Fruit fly (Drosophila melanogaster) whole organism, embryonic: ENCODE results near the gene vir-1.

Experiments used
- Awh ChIP-seq: fragments of 200-800 bp; sonication (Bioruptor generic); IDR thresholded peaks from 2 replicates; pipeline ENCODE4, ENCODE4 v1.3.6; 2022; ENCODE audit warnings: missing biosample characterization, missing genetic modification characterization
- B-H1 ChIP-seq: fragments of 200-800 bp; sonication (Bioruptor generic); IDR thresholded peaks from 3 replicates; pipeline ENCODE4 v1.3.6; 2022; ENCODE audit warnings: missing biosample characterization, missing genetic modification characterization
- BtbVII ChIP-seq: fragments of 200-800 bp; sonication (Bioruptor generic); optimal IDR thresholded peaks from 3 replicates; lab custom pipeline; 2017; ENCODE audit warnings: missing biosample characterization, mild to moderate bottlenecking, missing genetic modification characterization
- CG10565 ChIP-seq: fragments of 200-800 bp; sonication (Bioruptor generic); optimal IDR thresholded peaks from 3 replicates; lab custom pipeline; 2016; ENCODE audit warnings: missing biosample characterization, mild to moderate bottlenecking, missing genetic modification characterization
- CG11093 ChIP-seq: fragments of 200-800 bp; sonication (Bioruptor generic); IDR thresholded peaks from 3 replicates; pipeline ENCODE4 v1.3.6; 2022; ENCODE audit warnings: missing biosample characterization, missing genetic modification characterization
- CG11696 ChIP-seq: fragments of 200-800 bp; sonication (Bioruptor generic); IDR thresholded peaks from 2 replicates; pipeline ENCODE4 v1.3.6; 2022; ENCODE audit warnings: missing biosample characterization, missing genetic modification characterization
- CG1233 ChIP-seq: fragments of 200-800 bp; sonication (Bioruptor generic); optimal IDR thresholded peaks from 4 replicates; lab custom pipeline; 2018; ENCODE audit warnings: missing biosample characterization, mild to moderate bottlenecking, missing genetic modification characterization
- CG13894 ChIP-seq: fragments of 200-800 bp; sonication (Bioruptor generic); optimal IDR thresholded peaks from 3 replicates; lab custom pipeline; 2018; ENCODE audit warnings: missing biosample characterization, mild to moderate bottlenecking, missing genetic modification characterization, moderate library complexity
- CG15696 ChIP-seq: fragments of 200-800 bp; sonication (Bioruptor generic); optimal IDR thresholded peaks from 2 replicates; lab custom pipeline; 2019; ENCODE audit warnings: missing biosample characterization, mild to moderate bottlenecking, missing genetic modification characterization, moderate library complexity
- CG1603 ChIP-seq: fragments of 200-800 bp; sonication (Bioruptor generic); optimal IDR thresholded peaks from 2 replicates; lab custom pipeline; 2019; ENCODE audit warnings: missing biosample characterization, mild to moderate bottlenecking, missing genetic modification characterization, moderate library complexity
- CG17912 ChIP-seq: fragments of 200-800 bp; sonication (Bioruptor generic); optimal IDR thresholded peaks from 2 replicates; lab custom pipeline; 2018; ENCODE audit warnings: missing biosample characterization, mild to moderate bottlenecking, missing genetic modification characterization
- CG18011 ChIP-seq: fragments of 200-800 bp; sonication (Bioruptor generic); optimal IDR thresholded peaks from 2 replicates; lab custom pipeline; 2017; ENCODE audit warnings: missing biosample characterization, missing genetic modification characterization, mild to moderate bottlenecking, moderate library complexity, missing genotype
- CG1832 ChIP-seq: fragments of 200-800 bp; sonication (Bioruptor generic); optimal IDR thresholded peaks from 2 replicates; lab custom pipeline; 2017; ENCODE audit warnings: missing biosample characterization, mild to moderate bottlenecking, missing genetic modification characterization, inconsistent platforms
- CG32532 ChIP-seq: fragments of 200-800 bp; sonication (Bioruptor generic); IDR thresholded peaks from 2 replicates; pipeline ENCODE4 v1.3.6; 2022; ENCODE audit warnings: missing biosample characterization, missing genetic modification characterization
- CG3995 ChIP-seq: fragments of 200-800 bp; sonication (Bioruptor generic); optimal IDR thresholded peaks from 3 replicates; lab custom pipeline; 2016; ENCODE audit warnings: missing biosample characterization, missing genetic modification characterization
- CG4360 ChIP-seq: fragments of 200-800 bp; sonication (Bioruptor generic); IDR thresholded peaks from 2 replicates; pipeline ENCODE4 v1.3.6; 2022; ENCODE audit warnings: missing biosample characterization, missing genetic modification characterization
- CG4617 ChIP-seq: fragments of 200-800 bp; sonication (Bioruptor generic); optimal IDR thresholded peaks from 3 replicates; lab custom pipeline; 2016; ENCODE audit warnings: missing biosample characterization, missing genetic modification characterization, borderline replicate concordance
- CG7556 ChIP-seq: fragments of 200-800 bp; sonication (Bioruptor generic); optimal IDR thresholded peaks from 2 replicates; lab custom pipeline; 2017; ENCODE audit warnings: missing biosample characterization, mild to moderate bottlenecking, missing genetic modification characterization
- CG8290 ChIP-seq, 3 experiments: fragments of 200-800 bp; sonication (Bioruptor generic); optimal IDR thresholded peaks; 2 replicates each; lab custom pipeline; 2016 to 2019; ENCODE audit warnings: missing biosample characterization in 3 of 3, missing genetic modification characterization in 3 of 3, mild to moderate bottlenecking in 2 of 3, moderate library complexity in 1 of 3
- Camta ChIP-seq: fragments of 200-800 bp; sonication (Bioruptor generic); optimal IDR thresholded peaks from 2 replicates; lab custom pipeline; 2016; ENCODE audit warnings: missing biosample characterization, missing genetic modification characterization
- Dp ChIP-seq: fragments of 200-800 bp; sonication (Bioruptor generic); optimal IDR thresholded peaks from 2 replicates; lab custom pipeline; 2018; ENCODE audit warnings: missing biosample characterization, mild to moderate bottlenecking, missing genetic modification characterization, moderate library complexity
- E2f2 ChIP-seq: fragments of 200-800 bp; sonication (Bioruptor generic); IDR thresholded peaks from 2 replicates; pipeline ENCODE4 v1.3.6; 2022; ENCODE audit warnings: missing biosample characterization, missing genetic modification characterization
- ERR ChIP-seq: fragments of 200-800 bp; sonication (Bioruptor generic); optimal IDR thresholded peaks from 2 replicates; lab custom pipeline; 2016; ENCODE audit warnings: missing biosample characterization, missing genetic modification characterization
- Elba2 ChIP-seq: fragments of 200-800 bp; sonication (Bioruptor generic); optimal IDR thresholded peaks from 3 replicates; lab custom pipeline; 2016; ENCODE audit warnings: missing biosample characterization, missing genetic modification characterization
- H2.0 ChIP-seq: fragments of 200-800 bp; sonication (Bioruptor generic); IDR thresholded peaks from 2 replicates; pipeline ENCODE4 v1.3.6; 2022; ENCODE audit warnings: missing biosample characterization, missing genetic modification characterization
- HmgZ ChIP-seq: fragments of 200-800 bp; sonication (Bioruptor generic); optimal IDR thresholded peaks from 2 replicates; lab custom pipeline; 2018; ENCODE audit warnings: missing biosample characterization, mild to moderate bottlenecking, missing genetic modification characterization
- Lhr ChIP-seq: fragments of 200-800 bp; sonication (Bioruptor generic); optimal IDR thresholded peaks from 3 replicates; lab custom pipeline; 2017; ENCODE audit warnings: mild to moderate bottlenecking, missing biosample characterization, missing genetic modification reagents, missing genetic modification characterization
- MBD-R2 ChIP-seq: fragments of 200-800 bp; sonication (Bioruptor generic); IDR thresholded peaks from 2 replicates; pipeline ENCODE4 v1.3.6; 2022; ENCODE audit warnings: missing biosample characterization, missing genetic modification characterization
- MESR4 ChIP-seq: fragments of 200-800 bp; sonication (Bioruptor generic); optimal IDR thresholded peaks from 2 replicates; lab custom pipeline; 2018; ENCODE audit warnings: missing biosample characterization, mild to moderate bottlenecking, missing genetic modification characterization, moderate library complexity
- NFAT ChIP-seq: fragments of 200-800 bp; sonication (Bioruptor generic); IDR thresholded peaks from 2 replicates; pipeline ENCODE4 v1.3.6; 2022; ENCODE audit warnings: missing biosample characterization, missing genetic modification characterization
- Pdp1 ChIP-seq, 2 experiments: fragments of 200-800 bp; sonication (Bioruptor generic); optimal IDR thresholded peaks; 3 replicates each; lab custom pipeline; 2016; ENCODE audit warnings: missing biosample characterization in 2 of 2, missing genetic modification characterization in 2 of 2, mild to moderate bottlenecking in 1 of 2, moderate library complexity in 1 of 2
- Side ChIP-seq: fragments of 200-800 bp; sonication (Bioruptor generic); optimal IDR thresholded peaks from 2 replicates; lab custom pipeline; 2016; ENCODE audit warnings: missing biosample characterization, missing genetic modification characterization
- Six4 ChIP-seq: fragments of 200-800 bp; sonication (Bioruptor generic); optimal IDR thresholded peaks from 2 replicates; lab custom pipeline; 2016; ENCODE audit warnings: missing biosample characterization, missing genetic modification characterization
- Sox102F ChIP-seq: fragments of 200-800 bp; sonication (Bioruptor generic); optimal IDR thresholded peaks from 2 replicates; lab custom pipeline; 2018; ENCODE audit warnings: missing biosample characterization, mild to moderate bottlenecking, missing genetic modification characterization, moderate library complexity
- Sry-δ ChIP-seq: fragments of 200-800 bp; sonication (Bioruptor generic); optimal IDR thresholded peaks from 2 replicates; lab custom pipeline; 2016; ENCODE audit warnings: missing biosample characterization, missing genetic modification characterization
- Vsx1 ChIP-seq: fragments of 200-800 bp; sonication (Bioruptor generic); optimal IDR thresholded peaks from 2 replicates; lab custom pipeline; 2017; ENCODE audit warnings: missing biosample characterization, mild to moderate bottlenecking, missing genetic modification characterization, missing genetic modification reagents
- dan ChIP-seq: fragments of 200-800 bp; sonication (Bioruptor generic); IDR thresholded peaks from 2 replicates; pipeline ENCODE4 v1.3.6; 2022; ENCODE audit warnings: missing biosample characterization, missing genetic modification characterization
- dysf ChIP-seq: fragments of 200-800 bp; sonication (Bioruptor generic); IDR thresholded peaks from 3 replicates; pipeline ENCODE4 v1.3.6; 2022; ENCODE audit warnings: missing biosample characterization, missing genetic modification characterization
- fd64A ChIP-seq: fragments of 200-800 bp; sonication (Bioruptor generic); optimal IDR thresholded peaks from 3 replicates; lab custom pipeline; 2018; ENCODE audit warnings: missing biosample characterization, mild to moderate bottlenecking, missing genetic modification characterization
- gce ChIP-seq: fragments of 200-800 bp; sonication (Bioruptor generic); IDR thresholded peaks from 3 replicates; pipeline ENCODE4 v1.3.6; 2022; ENCODE audit warnings: missing biosample characterization, missing genetic modification characterization
- gt ChIP-seq: fragments of 200-800 bp; sonication (Bioruptor generic); IDR thresholded peaks from 2 replicates; pipeline ENCODE4 v1.3.6; 2022; ENCODE audit warnings: missing biosample characterization, missing genetic modification characterization
- h ChIP-seq: fragments of >200 bp; optimal IDR thresholded peaks from 2 replicates; lab custom pipeline; 2017
- hbn ChIP-seq: fragments of 200-800 bp; sonication (Bioruptor generic); IDR thresholded peaks from 2 replicates; pipeline ENCODE4 v1.3.6; 2022; ENCODE audit warnings: missing biosample characterization, missing genetic modification characterization; ENCODE audit not compliant: partially characterized antibody
- lab ChIP-seq: fragments of 200-800 bp; sonication (Bioruptor generic); optimal IDR thresholded peaks from 3 replicates; lab custom pipeline; 2017; ENCODE audit warnings: missing biosample characterization, missing genetic modification characterization, mild to moderate bottlenecking, moderate library complexity, missing genetic modification reagents
- lilli ChIP-seq: fragments of 200-800 bp; sonication (Bioruptor generic); optimal IDR thresholded peaks from 3 replicates; lab custom pipeline; 2016; ENCODE audit warnings: missing biosample characterization, missing genetic modification characterization
- mam ChIP-seq: fragments of 200-800 bp; sonication (Bioruptor generic); optimal IDR thresholded peaks from 3 replicates; lab custom pipeline; 2016; ENCODE audit warnings: missing biosample characterization, missing genetic modification characterization
- odd ChIP-seq: fragments of 200-800 bp; sonication (Bioruptor generic); optimal IDR thresholded peaks from 2 replicates; lab custom pipeline; 2017; ENCODE audit warnings: missing biosample characterization, mild to moderate bottlenecking, missing genetic modification characterization
- sc ChIP-seq, 3 experiments: fragments of >200 bp in 2 of 3; fragments of 200-800 bp in 1 of 3; sonication (Bioruptor generic) in 1 of 3; optimal IDR thresholded peaks; 2 replicates in 2 of 3; 3 replicates in 1 of 3; lab custom pipeline; 2017; ENCODE audit warnings: mild to moderate bottlenecking in 1 of 3, missing biosample characterization in 1 of 3, missing genetic modification characterization in 1 of 3, missing genetic modification reagents in 1 of 3
- schlank ChIP-seq: fragments of 200-800 bp; sonication (Bioruptor generic); optimal IDR thresholded peaks from 2 replicates; lab custom pipeline; 2018; ENCODE audit warnings: missing biosample characterization, mild to moderate bottlenecking, missing genetic modification characterization
- sd ChIP-seq: fragments of 200-800 bp; sonication (Bioruptor generic); optimal IDR thresholded peaks from 3 replicates; lab custom pipeline; 2018; ENCODE audit warnings: missing biosample characterization, mild to moderate bottlenecking, missing genetic modification characterization, moderate library complexity
- vvl ChIP-seq: fragments of 200-800 bp; sonication (Bioruptor generic); IDR thresholded peaks from 2 replicates; pipeline ENCODE4 v1.3.6; 2022; ENCODE audit warnings: missing biosample characterization, missing genetic modification characterization

vir-1 gene

dm6 chr2L:12434535-12434938 lies 11.3 kb upstream of the vir-1 start, which contains the start of gene SC35 (continued):
- TF ChIP-seq Dp = peak; percentile 11
- TF ChIP-seq CG32532 (GFP tag; lab: Robert Waterston, UW) = no peak
- peak; percentile 42 for TF ChIP-seq Sry-δ
- no peak for TF ChIP-seq lab
- no peak for TF ChIP-seq dysf (GFP tag; lab: Robert Waterston, UW)
- TF ChIP-seq Six4 (GFP tag; lab: Kevin White, UChicago) = no peak
- no peak for TF ChIP-seq B-H1
- no peak for TF ChIP-seq CG13894 (tag; lab: Kevin White, UChicago)
- no peak for TF ChIP-seq Camta (GFP tag; lab: Kevin White, UChicago)
- no peak for TF ChIP-seq dan (GFP tag; lab: Robert Waterston, UW)
- TF ChIP-seq CG1233 (GFP tag; lab: Kevin White, UChicago) = no peak
- TF ChIP-seq mam = no peak
- TF ChIP-seq fd64A (GFP tag; lab: Kevin White, UChicago) = no peak
- TF ChIP-seq gt (GFP tag; lab: Robert Waterston, UW) = no peak
- TF ChIP-seq sd (tag; lab: Kevin White, UChicago) = peak; percentile 86
- TF ChIP-seq CG4360 (GFP tag; lab: Robert Waterston, UW) = peak; percentile 61
- no peak; the same call in 1 of the 2 replicates for TF ChIP-seq vvl (GFP tag; lab: Robert Waterston, UW)
- TF ChIP-seq E2f2 (GFP tag; lab: Robert Waterston, UW) = no peak
- TF ChIP-seq lilli (GFP tag; lab: Kevin White, UChicago) = no peak
- TF ChIP-seq sc (optimal IDR thresholded peaks at IDR 0.05; lab: Kevin White, UChicago) = no peak
- no peak for TF ChIP-seq sc (GFP tag; optimal IDR thresholded peaks at IDR 0.05; lab: Kevin White, UChicago)
- TF ChIP-seq BtbVII = no peak
- no peak for TF ChIP-seq CG17912 (GFP tag; lab: Kevin White, UChicago)
- peak; percentile 36 for TF ChIP-seq HmgZ (tag; lab: Kevin White, UChicago)
- TF ChIP-seq hbn = 0 out of 2 replicates have a peak, but pooled peaks have one; percentile 22
- peak; percentile 61 for TF ChIP-seq MBD-R2 (GFP tag; lab: Robert Waterston, UW)
- no peak for TF ChIP-seq schlank
- TF ChIP-seq CG15696 (tag; lab: Kevin White, UChicago) = no peak
- TF ChIP-seq gce (GFP tag; lab: Robert Waterston, UW) = 0 out of 3 replicates have a peak, but pooled peaks have one; percentile 36
- TF ChIP-seq CG11696 (GFP tag; lab: Robert Waterston, UW) = no peak
- no peak for TF ChIP-seq Pdp1 (GFP tag; optimal IDR thresholded peaks at IDR 0.05; lab: Kevin White, UChicago)
- no peak for TF ChIP-seq CG8290 (GFP tag; optimal IDR thresholded peaks at IDR 0.05; lab: Kevin White, UChicago)
- peak in 1 of 2 experiments; percentile 58 for TF ChIP-seq CG8290 (tag; optimal IDR thresholded peaks at IDR 0.05; lab: Kevin White, UChicago)
- TF ChIP-seq CG7556 (GFP tag; lab: Kevin White, UChicago) = no peak
- TF ChIP-seq CG10565 (GFP tag; lab: Kevin White, UChicago) = no peak
- peak; percentile 37 for TF ChIP-seq CG1603
- peak; percentile 40 for TF ChIP-seq NFAT (GFP tag; lab: Robert Waterston, UW)
- TF ChIP-seq Sox102F (GFP tag; lab: Kevin White, UChicago) = no peak
- no peak for TF ChIP-seq Vsx1 (GFP tag; lab: Kevin White, UChicago)
- TF ChIP-seq MESR4 = peak; percentile 96
- no peak for TF ChIP-seq CG18011
- no peak for TF ChIP-seq odd (GFP tag; lab: Kevin White, UChicago)
- TF ChIP-seq ERR (GFP tag; lab: Kevin White, UChicago) = no peak
- peak; percentile 2 for TF ChIP-seq Side
- TF ChIP-seq CG1832 (GFP tag; lab: Kevin White, UChicago) = no peak
- TF ChIP-seq h (lab: Kevin White, UChicago) = no peak
- TF ChIP-seq CG3995 (GFP tag; lab: Kevin White, UChicago) = peak; percentile 92
- peak; percentile 65 for TF ChIP-seq CG4617 (GFP tag; lab: Kevin White, UChicago)
- no peak for TF ChIP-seq Lhr (GFP tag; lab: Kevin White, UChicago)
- no peak for TF ChIP-seq H2.0 (GFP tag; lab: Robert Waterston, UW)
- no peak for TF ChIP-seq Elba2
- no peak for TF ChIP-seq CG11093 (GFP tag; lab: Robert Waterston, UW)
- TF ChIP-seq Awh (GFP tag; lab: Robert Waterston, UW) = no peak
